Fruit fly (Drosophila melanogaster) whole organism, embryonic: Measurements from ENCODE around the gene Best2.

Source experiments
- ATbp ChIP-seq: fragments of 200-800 bp; sonication (Bioruptor generic); optimal IDR thresholded peaks from 2 replicates; lab custom pipeline; 2017; ENCODE audit warnings: missing biosample characterization, mild to moderate bottlenecking, missing genetic modification characterization, missing genetic modification reagents
- Asciz ChIP-seq: fragments of 200-800 bp; sonication (Bioruptor generic); optimal IDR thresholded peaks from 2 replicates; lab custom pipeline; 2017; ENCODE audit warnings: missing biosample characterization, mild to moderate bottlenecking, missing genetic modification characterization, missing genetic modification reagents
- Atf3 ChIP-seq: fragments of 200-800 bp; sonication (Bioruptor generic); optimal IDR thresholded peaks from 3 replicates; lab custom pipeline; 2016; ENCODE audit warnings: missing biosample characterization, missing genetic modification characterization
- B-H1 ChIP-seq: fragments of 200-800 bp; sonication (Bioruptor generic); IDR thresholded peaks from 3 replicates; pipeline ENCODE4 v1.3.6; 2022; ENCODE audit warnings: missing biosample characterization, missing genetic modification characterization
- Bteb2 ChIP-seq: fragments of 200-800 bp; sonication (Bioruptor generic); optimal IDR thresholded peaks from 2 replicates; lab custom pipeline; 2016; ENCODE audit warnings: missing biosample characterization, missing genetic modification characterization
- CG1024 ChIP-seq: fragments of 200-800 bp; sonication (Bioruptor generic); IDR thresholded peaks from 2 replicates; pipeline ENCODE4 v1.3.6; 2022; ENCODE audit warnings: missing biosample characterization, missing genetic modification characterization
- CG11695 ChIP-seq: fragments of 200-800 bp; sonication (Bioruptor generic); IDR thresholded peaks from 3 replicates; pipeline ENCODE4 v1.3.6; 2022; ENCODE audit warnings: missing biosample characterization, missing genetic modification characterization
- CG12236 ChIP-seq: fragments of 200-800 bp; sonication (Bioruptor generic); optimal IDR thresholded peaks from 2 replicates; lab custom pipeline; 2016; ENCODE audit warnings: missing biosample characterization, missing genetic modification characterization
- CG13424 ChIP-seq: fragments of 200-800 bp; sonication (Bioruptor generic); optimal IDR thresholded peaks from 2 replicates; lab custom pipeline; 2019; ENCODE audit warnings: missing biosample characterization, mild to moderate bottlenecking, missing genetic modification characterization, moderate library complexity
- CG15011 ChIP-seq: fragments of 200-800 bp; sonication (Bioruptor generic); optimal IDR thresholded peaks from 3 replicates; lab custom pipeline; 2018; ENCODE audit warnings: missing biosample characterization, mild to moderate bottlenecking, missing genetic modification characterization
- CG1602 ChIP-seq: fragments of 200-800 bp; sonication (Bioruptor generic); optimal IDR thresholded peaks from 3 replicates; lab custom pipeline; 2016; ENCODE audit warnings: missing biosample characterization, missing genetic modification characterization
- CG1647 ChIP-seq: fragments of 200-800 bp; sonication (Bioruptor generic); optimal IDR thresholded peaks from 3 replicates; lab custom pipeline; 2016; ENCODE audit warnings: missing biosample characterization, missing genetic modification characterization
- CG17568 ChIP-seq: fragments of 200-800 bp; sonication (Bioruptor generic); optimal IDR thresholded peaks from 2 replicates; lab custom pipeline; 2018; ENCODE audit warnings: missing biosample characterization, mild to moderate bottlenecking, missing genetic modification characterization, moderate library complexity
- CG17612 ChIP-seq: fragments of 200-800 bp; sonication (Bioruptor generic); IDR thresholded peaks from 2 replicates; pipeline ENCODE4 v1.3.6; 2022; ENCODE audit warnings: missing biosample characterization, missing genetic modification characterization
- CG18011 ChIP-seq: fragments of 200-800 bp; sonication (Bioruptor generic); optimal IDR thresholded peaks from 2 replicates; lab custom pipeline; 2017; ENCODE audit warnings: missing biosample characterization, missing genetic modification characterization, mild to moderate bottlenecking, moderate library complexity, missing genotype
- CG2712 ChIP-seq: fragments of 200-800 bp; optimal IDR thresholded peaks from 3 replicates; lab custom pipeline; 2019; ENCODE audit warnings: missing biosample characterization, mild to moderate bottlenecking, missing genetic modification characterization, moderate library complexity
- CG43689 ChIP-seq: fragments of 200-800 bp; sonication (Bioruptor generic); IDR thresholded peaks from 2 replicates; pipeline ENCODE4 v1.3.6; 2022; ENCODE audit warnings: missing biosample characterization, missing genetic modification characterization
- CG4707 ChIP-seq: fragments of 200-800 bp; sonication (Bioruptor generic); optimal IDR thresholded peaks from 2 replicates; lab custom pipeline; 2018; ENCODE audit warnings: missing biosample characterization, mild to moderate bottlenecking, missing genetic modification characterization, moderate library complexity
- CG6683 ChIP-seq: fragments of 200-800 bp; sonication (Bioruptor generic); optimal IDR thresholded peaks from 2 replicates; lab custom pipeline; 2017; ENCODE audit warnings: missing biosample characterization, mild to moderate bottlenecking, missing genetic modification characterization, missing genetic modification reagents
- CG8089 ChIP-seq: fragments of 200-800 bp; sonication (Bioruptor generic); optimal IDR thresholded peaks from 3 replicates; lab custom pipeline; 2016; ENCODE audit warnings: missing biosample characterization, missing genetic modification characterization
- CG8290 ChIP-seq, 3 experiments: fragments of 200-800 bp; sonication (Bioruptor generic); optimal IDR thresholded peaks; 2 replicates each; lab custom pipeline; 2016 to 2019; ENCODE audit warnings: missing biosample characterization in 3 of 3, missing genetic modification characterization in 3 of 3, mild to moderate bottlenecking in 2 of 3, moderate library complexity in 1 of 3
- CG8359 ChIP-seq: fragments of 200-800 bp; sonication (Bioruptor generic); optimal IDR thresholded peaks from 2 replicates; lab custom pipeline; 2017; ENCODE audit warnings: missing biosample characterization, mild to moderate bottlenecking, missing genetic modification characterization, borderline replicate concordance
- CG9727 ChIP-seq: fragments of 200-800 bp; sonication (Bioruptor generic); optimal IDR thresholded peaks from 3 replicates; lab custom pipeline; 2017; ENCODE audit warnings: missing biosample characterization, mild to moderate bottlenecking, missing genetic modification characterization
- D19A ChIP-seq: fragments of 200-800 bp; optimal IDR thresholded peaks from 3 replicates; lab custom pipeline; 2019; ENCODE audit warnings: missing biosample characterization, mild to moderate bottlenecking, missing genetic modification characterization, moderate library complexity
- E2f1 ChIP-seq: fragments of 200-800 bp; sonication (Bioruptor generic); IDR thresholded peaks from 2 replicates; pipeline ENCODE4 v1.3.6; 2022; ENCODE audit warnings: missing biosample characterization, missing genetic modification characterization
- Ets65A ChIP-seq: fragments of 200-800 bp; sonication (Bioruptor generic); peaks from one replicate; lab custom pipeline; 2016; ENCODE audit warnings: missing biosample characterization, missing genetic modification characterization
- Fer1 ChIP-seq: fragments of 200-800 bp; sonication (Bioruptor generic); optimal IDR thresholded peaks from 2 replicates; lab custom pipeline; 2017; ENCODE audit warnings: missing biosample characterization, mild to moderate bottlenecking, missing genetic modification characterization
- HmgZ ChIP-seq: fragments of 200-800 bp; sonication (Bioruptor generic); optimal IDR thresholded peaks from 2 replicates; lab custom pipeline; 2018; ENCODE audit warnings: missing biosample characterization, mild to moderate bottlenecking, missing genetic modification characterization
- MBD-R2 ChIP-seq: fragments of 200-800 bp; sonication (Bioruptor generic); IDR thresholded peaks from 2 replicates; pipeline ENCODE4 v1.3.6; 2022; ENCODE audit warnings: missing biosample characterization, missing genetic modification characterization
- Max ChIP-seq: fragments of 200-800 bp; sonication (Bioruptor generic); optimal IDR thresholded peaks from 2 replicates; lab custom pipeline; 2016; ENCODE audit warnings: missing biosample characterization, mild to moderate bottlenecking, missing genetic modification characterization
- Meics ChIP-seq: fragments of 200-800 bp; sonication (Bioruptor generic); optimal IDR thresholded peaks from 2 replicates; lab custom pipeline; 2017; ENCODE audit warnings: missing biosample characterization, mild to moderate bottlenecking, missing genetic modification characterization
- Scr ChIP-seq: fragments of 200-800 bp; sonication (Bioruptor generic); IDR thresholded peaks from 2 replicates; pipeline ENCODE4 v1.3.6; 2022; ENCODE audit warnings: missing biosample characterization, missing genetic modification characterization; ENCODE audit not compliant: partially characterized antibody
- Sin3A ChIP-seq: fragments of >200 bp; optimal IDR thresholded peaks from 2 replicates; lab custom pipeline; 2018
- ase ChIP-seq: fragments of 200-800 bp; sonication (Bioruptor generic); IDR thresholded peaks from 3 replicates; pipeline ENCODE4 v1.3.6; 2022; ENCODE audit warnings: missing biosample characterization, missing genetic modification characterization
- cad ChIP-seq: fragments of >200 bp; optimal IDR thresholded peaks from 2 replicates; lab custom pipeline; 2017; ENCODE audit warnings: missing biosample characterization, missing genetic modification characterization
- chinmo ChIP-seq: fragments of 200-800 bp; sonication (Bioruptor generic); IDR thresholded peaks from 4 replicates; pipeline ENCODE4 v1.3.6; 2022; ENCODE audit warnings: missing biosample characterization, missing genetic modification characterization; ENCODE audit not compliant: partially characterized antibody
- da ChIP-seq: fragments of 200-800 bp; sonication (Bioruptor generic); optimal IDR thresholded peaks from 2 replicates; lab custom pipeline; 2016; ENCODE audit warnings: missing biosample characterization, missing genetic modification characterization
- dan ChIP-seq: fragments of 200-800 bp; sonication (Bioruptor generic); IDR thresholded peaks from 2 replicates; pipeline ENCODE4 v1.3.6; 2022; ENCODE audit warnings: missing biosample characterization, missing genetic modification characterization
- en ChIP-seq: fragments of 200-800 bp; sonication (Bioruptor generic); optimal IDR thresholded peaks from 2 replicates; lab custom pipeline; 2016; ENCODE audit warnings: missing biosample characterization, missing genetic modification characterization
- fru ChIP-seq: fragments of >200 bp; optimal IDR thresholded peaks from 2 replicates; lab custom pipeline; 2017
- kni ChIP-seq: fragments of 200-800 bp; sonication (Bioruptor generic); optimal IDR thresholded peaks from 3 replicates; lab custom pipeline; 2017; ENCODE audit warnings: mild to moderate bottlenecking, missing biosample characterization, missing genetic modification reagents, missing genetic modification characterization
- knrl ChIP-seq: fragments of 200-800 bp; sonication (Bioruptor generic); IDR thresholded peaks from 3 replicates; pipeline ENCODE4 v1.3.6; 2022; ENCODE audit warnings: missing biosample characterization, missing genetic modification characterization; ENCODE audit not compliant: partially characterized antibody
- otp ChIP-seq: fragments of 200-800 bp; sonication (Bioruptor generic); IDR thresholded peaks from 3 replicates; pipeline ENCODE4, ENCODE4 v1.3.6; 2022; ENCODE audit warnings: missing biosample characterization, missing genetic modification characterization
- peb ChIP-seq: fragments of 200-800 bp; sonication (Bioruptor generic); IDR thresholded peaks from 2 replicates; pipeline ENCODE4 v1.3.6; 2022; ENCODE audit warnings: missing biosample characterization, missing genetic modification characterization
- pum ChIP-seq: fragments of 200-800 bp; sonication (Bioruptor generic); optimal IDR thresholded peaks from 2 replicates; lab custom pipeline; 2016; ENCODE audit warnings: missing biosample characterization, missing genetic modification characterization
- ranshi ChIP-seq: fragments of 200-800 bp; sonication (Bioruptor generic); IDR thresholded peaks from 2 replicates; pipeline ENCODE4 v1.3.6; 2022; ENCODE audit warnings: missing biosample characterization, missing genetic modification characterization
- sens ChIP-seq: fragments of 200-800 bp; sonication (Bioruptor generic); peaks from one replicate; lab custom pipeline; 2016; ENCODE audit warnings: missing biosample characterization, missing genetic modification characterization
- sens-2 ChIP-seq: fragments of 200-800 bp; sonication (Bioruptor generic); IDR thresholded peaks from 2 replicates; pipeline ENCODE4 v1.3.6; 2022; ENCODE audit warnings: missing biosample characterization, missing genetic modification characterization
- stc ChIP-seq: fragments of 200-800 bp; sonication (Bioruptor generic); IDR thresholded peaks from 2 replicates; pipeline ENCODE4 v1.3.6; 2022; ENCODE audit warnings: missing biosample characterization, missing genetic modification characterization
- wor ChIP-seq: fragments of 200-800 bp; sonication (Bioruptor generic); IDR thresholded peaks from 2 replicates; pipeline ENCODE4 v1.3.6; 2022; ENCODE audit warnings: missing biosample characterization, missing genetic modification characterization

Gene Best2

dm6 chr3L:6256408-6257188 is at the start of gene Best2 (continued):
- TF ChIP-seq stc (GFP tag; lab: Robert Waterston, UW) (peak; percentile 92), CG1024 (peak; percentile 66), E2f1 (GFP tag; lab: Robert Waterston, UW) (peak; percentile 92), CG8290 (GFP tag; optimal IDR thresholded peaks at IDR 0.05; lab: Kevin White, UChicago) (peak; percentile 41), CG8290 (tag; optimal IDR thresholded peaks at IDR 0.05; lab: Kevin White, UChicago) (peak in 1 of 2 experiments; percentile 4), ranshi (peak; percentile 90), Asciz (GFP tag; lab: Kevin White, UChicago) (peak; percentile 77), CG12236 (GFP tag; lab: Kevin White, UChicago) (no peak), HmgZ (peak; percentile 70), CG8359 (GFP tag; lab: Kevin White, UChicago) (peak; percentile 47), pum (GFP tag; lab: Kevin White, UChicago) (peak; percentile 73), CG9727 (GFP tag; lab: Kevin White, UChicago) (peak; percentile 87), Scr (GFP tag; lab: Robert Waterston, UW) (no peak), CG13424 (peak; percentile 95), D19A (peak; percentile 82), ase (GFP tag; lab: Robert Waterston, UW) (peak; percentile 87), CG2712 (peak; percentile 92), sens (GFP tag; lab: Kevin White, UChicago) (peak; percentile 96), Fer1 (GFP tag; lab: Kevin White, UChicago) (peak; percentile 88), CG8089 (peak; percentile 60), sens-2 (GFP tag; lab: Robert Waterston, UW) (peak; percentile 36; the same call in 1 of the 2 replicates), otp (peak; percentile 88), CG17568 (GFP tag; lab: Kevin White, UChicago) (peak; percentile 72), Ets65A (GFP tag; lab: Kevin White, UChicago) (peak; percentile 93), Max (GFP tag; lab: Kevin White, UChicago) (peak; percentile 67), CG1602 (GFP tag; lab: Kevin White, UChicago) (peak; percentile 77), CG15011 (GFP tag; lab: Kevin White, UChicago) (peak; percentile 73), CG6683 (GFP tag; lab: Kevin White, UChicago) (peak; percentile 46), B-H1 (peak; percentile 90), CG18011 (GFP tag; lab: Kevin White, UChicago) (peak; percentile 42), MBD-R2 (peak; percentile 82; the same call in 1 of the 2 replicates), fru (lab: Kevin White, UChicago) (no peak), Sin3A (lab: Kevin White, UChicago) (no peak), Meics (GFP tag; lab: Kevin White, UChicago) (peak; percentile 88), Atf3 (peak; percentile 34), CG4707 (no peak), wor (GFP tag; lab: Robert Waterston, UW) (peak; percentile 87), Bteb2 (GFP tag; lab: Kevin White, UChicago) (peak; percentile 78), peb (peak; percentile 70; the same call in 1 of the 2 replicates), ATbp (GFP tag; lab: Kevin White, UChicago) (peak; percentile 79), da (GFP tag; lab: Kevin White, UChicago) (peak; percentile 6), en (GFP tag; lab: Kevin White, UChicago) (peak; percentile 23), chinmo (GFP tag; lab: Robert Waterston, UW) (peak; percentile 78; the same call in 3 of the 4 replicates), CG1647 (GFP tag; lab: Kevin White, UChicago) (peak; percentile 55), dan (peak; percentile 61; the same call in 1 of the 2 replicates), cad (GFP tag; lab: Kevin White, UChicago) (no peak), CG11695 (GFP tag; lab: Robert Waterston, UW) (peak; percentile 93), kni (GFP tag; lab: Kevin White, UChicago) (peak; percentile 71), knrl (0 out of 3 replicates have a peak, but pooled peaks have one; percentile 30), CG43689 (GFP tag; lab: Robert Waterston, UW) (peak; percentile 81), CG17612 (GFP tag; lab: Robert Waterston, UW) (peak; percentile 79)
